Fruit fly (Drosophila melanogaster) whole organism: Measurements from ENCODE around the gene CG18814.

Source experiments
- CG8478 ChIP-seq: fragments of >200 bp; optimal IDR thresholded peaks from 2 replicates; lab custom pipeline; 2018; ENCODE audit warnings: inconsistent platforms
- Dll ChIP-seq: fragments of >200 bp; optimal IDR thresholded peaks from 2 replicates; lab custom pipeline; 2017
- EcR ChIP-seq, 2 experiments: fragments of >200 bp; optimal IDR thresholded peaks; 2 replicates each; lab custom pipeline; 2017; ENCODE audit warnings: missing biosample characterization in 2 of 2, missing genetic modification characterization in 2 of 2, missing genetic modification reagents in 2 of 2
- pan ChIP-seq: fragments of >200 bp; optimal IDR thresholded peaks from 2 replicates; lab custom pipeline; 2017
- psq ChIP-seq: fragments of >200 bp; optimal IDR thresholded peaks from 2 replicates; lab custom pipeline; 2017
- usp ChIP-seq: fragments of >200 bp; optimal IDR thresholded peaks from 2 replicates; lab custom pipeline; 2017; ENCODE audit warnings: missing biosample characterization, missing genetic modification characterization, mixed read lengths

CG18814 gene

dm6 chr3L:16400175-16400574, 30.5 kb downstream of the CG18814 start, which contains the start of gene CG44836:
TSS of gene CG44836 (minus strand) at chr3L:16400275.
- TF ChIP-seq Dll (lab: Kevin White, UChicago) (no peak), EcR (GFP tag; optimal IDR thresholded peaks at IDR 0.05; lab: Kevin White, UChicago) (no peak), CG8478 (lab: Kevin White, UChicago) (no peak)

dm6 chr3L:16402253-16402652, 32.6 kb downstream of the CG18814 start:
- TF ChIP-seq usp (GFP tag; lab: Kevin White, UChicago) (no peak), Dll (lab: Kevin White, UChicago) (no peak), CG8478 (lab: Kevin White, UChicago) (no peak), pan (no peak), EcR (GFP tag; optimal IDR thresholded peaks at IDR 0.05; lab: Kevin White, UChicago) (no peak)

- TF ChIP-seq psq (lab: Kevin White, UChicago): no peak
- TF ChIP-seq usp (GFP tag; lab: Kevin White, UChicago): no peak
- TF ChIP-seq EcR (GFP tag; optimal IDR thresholded peaks at IDR 0.05; lab: Kevin White, UChicago): no peak
These were observed 38.4 kb downstream of the CG18814 start for dm6 chr3L:16407815-16408608.

- TF ChIP-seq pan: no peak
- peak in 1 of 2 experiments; percentile 13 for TF ChIP-seq EcR (GFP tag; optimal IDR thresholded peaks at IDR 0.05; lab: Kevin White, UChicago)
These were observed 39.2 kb downstream of the CG18814 start for dm6 chr3L:16408609-16409439.

- TF ChIP-seq CG8478 (lab: Kevin White, UChicago) (no peak), EcR (GFP tag; optimal IDR thresholded peaks at IDR 0.05; lab: Kevin White, UChicago) (peak in 1 of 2 experiments; percentile 35), psq (lab: Kevin White, UChicago) (no peak), usp (GFP tag; lab: Kevin White, UChicago) (no peak), pan (no peak), Dll (lab: Kevin White, UChicago) (peak; percentile 32)
These were observed 40.0 kb downstream of the CG18814 start for dm6 chr3L:16409440-16410233.

- TF ChIP-seq Dll (lab: Kevin White, UChicago) (peak; percentile 78), CG8478 (lab: Kevin White, UChicago) (no peak)
These were observed 40.9 kb downstream of the CG18814 start for dm6 chr3L:16410234-16411119.

dm6 chr3L:16411566-16411965, 41.9 kb downstream of the CG18814 start, which contains the start of gene fax:
TSS of gene fax (minus strand) at chr3L:16411828.
- no peak for TF ChIP-seq EcR (GFP tag; optimal IDR thresholded peaks at IDR 0.05; lab: Kevin White, UChicago)
- no peak for TF ChIP-seq CG8478 (lab: Kevin White, UChicago)
- no peak for TF ChIP-seq pan
- no peak for TF ChIP-seq Dll (lab: Kevin White, UChicago)
- TF ChIP-seq psq (lab: Kevin White, UChicago): no peak
- TF ChIP-seq usp (GFP tag; lab: Kevin White, UChicago): no peak

- TF ChIP-seq EcR (GFP tag; optimal IDR thresholded peaks at IDR 0.05; lab: Kevin White, UChicago) (no peak), usp (GFP tag; lab: Kevin White, UChicago) (no peak), CG8478 (lab: Kevin White, UChicago) (no peak), Dll (lab: Kevin White, UChicago) (no peak), pan (no peak), psq (lab: Kevin White, UChicago) (no peak)
These were observed 42.8 kb downstream of the CG18814 start, which contains the start of gene Serinc for dm6 chr3L:16412394-16412950. TSS of gene Serinc (plus strand) at chr3L:16412722.

dm6 chr3L:16417024-16417423, 47.4 kb downstream of the CG18814 start, which contains the start of gene GluRS-m:
TSS of gene GluRS-m (minus strand) at chr3L:16417177.
- TF ChIP-seq Dll (lab: Kevin White, UChicago) (no peak), CG8478 (lab: Kevin White, UChicago) (no peak), usp (GFP tag; lab: Kevin White, UChicago) (no peak), EcR (GFP tag; optimal IDR thresholded peaks at IDR 0.05; lab: Kevin White, UChicago) (no peak), psq (lab: Kevin White, UChicago) (no peak), pan (no peak)

- TF ChIP-seq pan (no peak), psq (lab: Kevin White, UChicago) (no peak), EcR (GFP tag; optimal IDR thresholded peaks at IDR 0.05; lab: Kevin White, UChicago) (no peak), Dll (lab: Kevin White, UChicago) (no peak), usp (GFP tag; lab: Kevin White, UChicago) (no peak), CG8478 (lab: Kevin White, UChicago) (no peak)
These were observed 49.6 kb downstream of the CG18814 start, which contains the start of the genes TyrRS and CG33158 for dm6 chr3L:16419059-16419773. TSS of gene TyrRS (minus strand) at chr3L:16419302. TSS of gene CG33158 (plus strand) at chr3L:16419597.
